Fruit fly (Drosophila melanogaster) whole organism, embryonic: ENCODE data around the gene aos.

ENCODE experiments used
- CG11247 ChIP-seq: fragments of 200-800 bp; sonication (Bioruptor generic); IDR thresholded peaks from 2 replicates; pipeline ENCODE4 v1.3.6; 2022; ENCODE audit warnings: missing biosample characterization, missing genetic modification characterization
- CG11504 ChIP-seq: fragments of 200-800 bp; sonication (Bioruptor generic); optimal IDR thresholded peaks from 3 replicates; lab custom pipeline; 2019; ENCODE audit warnings: missing biosample characterization, mild to moderate bottlenecking, missing genetic modification characterization, moderate library complexity
- CG14014 ChIP-seq: fragments of 200-800 bp; sonication (Bioruptor generic); IDR thresholded peaks from 2 replicates; pipeline ENCODE4 v1.3.6; 2022; ENCODE audit warnings: missing biosample characterization, missing genetic modification characterization
- CG14050 ChIP-seq: fragments of 200-800 bp; sonication (Bioruptor generic); IDR thresholded peaks from 3 replicates; pipeline ENCODE4 v1.3.6; 2022; ENCODE audit warnings: missing biosample characterization, missing genetic modification characterization
- CG15514 ChIP-seq: fragments of 200-800 bp; sonication (Bioruptor generic); optimal IDR thresholded peaks from 3 replicates; lab custom pipeline; 2017; ENCODE audit warnings: missing biosample characterization, missing genetic modification characterization, mild to moderate bottlenecking, moderate library complexity, missing genetic modification reagents
- CG15601 ChIP-seq: fragments of 200-800 bp; sonication (Bioruptor generic); optimal IDR thresholded peaks from 3 replicates; lab custom pipeline; 2019; ENCODE audit warnings: missing biosample characterization, mild to moderate bottlenecking, missing genetic modification characterization, moderate library complexity
- CG16815 ChIP-seq: fragments of 200-800 bp; sonication (Bioruptor generic); optimal IDR thresholded peaks from 3 replicates; lab custom pipeline; 2017; ENCODE audit warnings: missing biosample characterization, mild to moderate bottlenecking, missing genetic modification characterization
- CG17361 ChIP-seq: fragments of 200-800 bp; sonication (Bioruptor generic); IDR thresholded peaks from 3 replicates; pipeline ENCODE4 v1.3.6; 2022; ENCODE audit warnings: missing biosample characterization, missing genetic modification characterization
- CG18262 ChIP-seq: fragments of 200-800 bp; optimal IDR thresholded peaks from 3 replicates; lab custom pipeline; 2019; ENCODE audit warnings: missing biosample characterization, mild to moderate bottlenecking, missing genetic modification characterization, moderate library complexity
- CG1832 ChIP-seq: fragments of 200-800 bp; sonication (Bioruptor generic); optimal IDR thresholded peaks from 2 replicates; lab custom pipeline; 2017; ENCODE audit warnings: missing biosample characterization, mild to moderate bottlenecking, missing genetic modification characterization, inconsistent platforms
- CG2116 ChIP-seq: fragments of 200-800 bp; sonication (Bioruptor generic); optimal IDR thresholded peaks from 3 replicates; lab custom pipeline; 2018; ENCODE audit warnings: missing biosample characterization, mild to moderate bottlenecking, missing genetic modification characterization
- CG2678 ChIP-seq: fragments of 200-800 bp; sonication (Bioruptor generic); optimal IDR thresholded peaks from 3 replicates; lab custom pipeline; 2019; ENCODE audit warnings: missing biosample characterization, mild to moderate bottlenecking, missing genetic modification characterization, moderate library complexity
- CG3065 ChIP-seq: fragments of 200-800 bp; sonication (Bioruptor generic); optimal IDR thresholded peaks from 2 replicates; lab custom pipeline; 2016; ENCODE audit warnings: missing biosample characterization, missing genetic modification characterization
- CG32767 ChIP-seq: fragments of 200-800 bp; sonication (Bioruptor generic); IDR thresholded peaks from 2 replicates; pipeline ENCODE4 v1.3.6; 2022; ENCODE audit warnings: missing biosample characterization, missing genetic modification characterization
- CG32772 ChIP-seq: fragments of 200-800 bp; sonication (Bioruptor generic); IDR thresholded peaks from 2 replicates; pipeline ENCODE4 v1.3.6; 2022; ENCODE audit warnings: missing biosample characterization, missing genetic modification characterization
- CG34376 ChIP-seq: fragments of 200-800 bp; sonication (Bioruptor generic); optimal IDR thresholded peaks from 2 replicates; lab custom pipeline; 2018; ENCODE audit warnings: missing biosample characterization, mild to moderate bottlenecking, missing genetic modification characterization
- CG4328 ChIP-seq: fragments of 200-800 bp; sonication (Bioruptor generic); optimal IDR thresholded peaks from 3 replicates; lab custom pipeline; 2017; ENCODE audit warnings: missing biosample characterization, missing genetic modification reagents, missing genetic modification characterization
- CG4707 ChIP-seq: fragments of 200-800 bp; sonication (Bioruptor generic); optimal IDR thresholded peaks from 2 replicates; lab custom pipeline; 2018; ENCODE audit warnings: missing biosample characterization, mild to moderate bottlenecking, missing genetic modification characterization, moderate library complexity
- CG6854 ChIP-seq: fragments of 200-800 bp; sonication (Bioruptor generic); optimal IDR thresholded peaks from 3 replicates; lab custom pipeline; 2017; ENCODE audit warnings: missing biosample characterization, mild to moderate bottlenecking, missing genetic modification characterization
- CG8478 ChIP-seq: fragments of >200 bp; optimal IDR thresholded peaks from 2 replicates; lab custom pipeline; 2018
- Camta ChIP-seq: fragments of 200-800 bp; sonication (Bioruptor generic); optimal IDR thresholded peaks from 2 replicates; lab custom pipeline; 2016; ENCODE audit warnings: missing biosample characterization, missing genetic modification characterization
- CrebB ChIP-seq: fragments of 200-800 bp; sonication (Bioruptor generic); optimal IDR thresholded peaks from 3 replicates; lab custom pipeline; 2018; ENCODE audit warnings: missing biosample characterization, mild to moderate bottlenecking, missing genetic modification characterization
- Doc2 ChIP-seq: fragments of 200-800 bp; sonication (Bioruptor generic); IDR thresholded peaks from 2 replicates; pipeline ENCODE4 v1.3.6; 2022; ENCODE audit warnings: missing biosample characterization, missing genetic modification characterization
- Hmr ChIP-seq: fragments of 200-800 bp; sonication (Bioruptor generic); optimal IDR thresholded peaks from 3 replicates; lab custom pipeline; 2017; ENCODE audit warnings: mild to moderate bottlenecking, missing biosample characterization, missing genetic modification reagents, missing genetic modification characterization
- Mes4 ChIP-seq: fragments of 200-800 bp; sonication (Bioruptor generic); optimal IDR thresholded peaks from 2 replicates; lab custom pipeline; 2016; ENCODE audit warnings: missing biosample characterization, missing genetic modification characterization
- Neu2 ChIP-seq: fragments of 200-800 bp; sonication (Bioruptor generic); optimal IDR thresholded peaks from 3 replicates; lab custom pipeline; 2016; ENCODE audit warnings: missing biosample characterization, missing genetic modification characterization, borderline replicate concordance
- Six4 ChIP-seq: fragments of 200-800 bp; sonication (Bioruptor generic); optimal IDR thresholded peaks from 2 replicates; lab custom pipeline; 2016; ENCODE audit warnings: missing biosample characterization, missing genetic modification characterization
- Xrp1 ChIP-seq: fragments of 200-800 bp; sonication (Bioruptor generic); IDR thresholded peaks from 2 replicates; pipeline ENCODE4 v1.3.6; 2022; ENCODE audit warnings: missing biosample characterization, missing genetic modification characterization
- az2 ChIP-seq: fragments of 200-800 bp; sonication (Bioruptor generic); optimal IDR thresholded peaks from 3 replicates; lab custom pipeline; 2016; ENCODE audit warnings: missing biosample characterization, missing genetic modification characterization
- bbx ChIP-seq: fragments of 200-800 bp; sonication (Bioruptor generic); IDR thresholded peaks from 2 replicates; pipeline ENCODE4 v1.3.6; 2022; ENCODE audit warnings: missing biosample characterization, missing genetic modification characterization; ENCODE audit not compliant: partially characterized antibody
- bigmax ChIP-seq: fragments of 200-800 bp; sonication (Bioruptor generic); optimal IDR thresholded peaks from 2 replicates; lab custom pipeline; 2018; ENCODE audit warnings: missing biosample characterization, mild to moderate bottlenecking, missing genetic modification characterization
- chn ChIP-seq: fragments of 200-800 bp; sonication (Bioruptor generic); optimal IDR thresholded peaks from 2 replicates; lab custom pipeline; 2016; ENCODE audit warnings: missing biosample characterization, missing genetic modification characterization
- da ChIP-seq: fragments of 200-800 bp; sonication (Bioruptor generic); optimal IDR thresholded peaks from 2 replicates; lab custom pipeline; 2016; ENCODE audit warnings: missing biosample characterization, missing genetic modification characterization
- en ChIP-seq: fragments of 200-800 bp; sonication (Bioruptor generic); optimal IDR thresholded peaks from 2 replicates; lab custom pipeline; 2016; ENCODE audit warnings: missing biosample characterization, missing genetic modification characterization
- fd64A ChIP-seq: fragments of 200-800 bp; sonication (Bioruptor generic); optimal IDR thresholded peaks from 3 replicates; lab custom pipeline; 2018; ENCODE audit warnings: missing biosample characterization, mild to moderate bottlenecking, missing genetic modification characterization
- fd96Cb ChIP-seq: fragments of 200-800 bp; sonication (Bioruptor generic); optimal IDR thresholded peaks from 2 replicates; lab custom pipeline; 2018; ENCODE audit warnings: missing biosample characterization, mild to moderate bottlenecking, missing genetic modification characterization, moderate library complexity
- gsb-n ChIP-seq: fragments of 200-800 bp; sonication (Bioruptor generic); optimal IDR thresholded peaks from 3 replicates; lab custom pipeline; 2018; ENCODE audit warnings: missing biosample characterization, mild to moderate bottlenecking, missing genetic modification characterization
- her ChIP-seq: fragments of 200-800 bp; sonication (Bioruptor generic); optimal IDR thresholded peaks from 2 replicates; lab custom pipeline; 2016; ENCODE audit warnings: missing biosample characterization, missing genetic modification characterization
- hkb ChIP-seq, 2 experiments: fragments of 200-800 bp in 1 of 2; fragments of >200 bp in 1 of 2; sonication (Bioruptor generic) in 1 of 2; IDR thresholded peaks in 1 of 2; optimal IDR thresholded peaks in 1 of 2; 2 replicates each; pipeline versions ENCODE4 v1.3.6 to Lab custom; 2017 to 2022; ENCODE audit warnings: missing biosample characterization in 1 of 2, missing genetic modification characterization in 1 of 2
- hth ChIP-seq: fragments of >200 bp; optimal IDR thresholded peaks from 2 replicates; lab custom pipeline; 2017; ENCODE audit warnings: inconsistent platforms
- jumu ChIP-seq: fragments of 200-800 bp; sonication (Bioruptor generic); optimal IDR thresholded peaks from 3 replicates; lab custom pipeline; 2016; ENCODE audit warnings: missing biosample characterization, missing genetic modification characterization
- mam ChIP-seq: fragments of 200-800 bp; sonication (Bioruptor generic); optimal IDR thresholded peaks from 3 replicates; lab custom pipeline; 2016; ENCODE audit warnings: missing biosample characterization, missing genetic modification characterization
- otp ChIP-seq: fragments of 200-800 bp; sonication (Bioruptor generic); IDR thresholded peaks from 3 replicates; pipeline ENCODE4, ENCODE4 v1.3.6; 2022; ENCODE audit warnings: missing biosample characterization, missing genetic modification characterization
- scrt ChIP-seq: fragments of 200-800 bp; sonication (Bioruptor generic); optimal IDR thresholded peaks from 2 replicates; lab custom pipeline; 2018; ENCODE audit warnings: missing biosample characterization, mild to moderate bottlenecking, missing genetic modification characterization, moderate library complexity
- sens-2 ChIP-seq: fragments of 200-800 bp; sonication (Bioruptor generic); IDR thresholded peaks from 2 replicates; pipeline ENCODE4 v1.3.6; 2022; ENCODE audit warnings: missing biosample characterization, missing genetic modification characterization
- seq ChIP-seq: fragments of 200-800 bp; sonication (Bioruptor generic); IDR thresholded peaks from 2 replicates; pipeline ENCODE4 v1.3.6; 2022; ENCODE audit warnings: missing biosample characterization, missing genetic modification characterization
- so ChIP-seq: fragments of 200-800 bp; sonication (Bioruptor generic); IDR thresholded peaks from 3 replicates; pipeline ENCODE4 v1.3.6; 2022; ENCODE audit warnings: missing biosample characterization, missing genetic modification characterization
- ssp ChIP-seq: fragments of 200-800 bp; sonication (Bioruptor generic); IDR thresholded peaks from 2 replicates; pipeline ENCODE4 v1.3.6; 2022; ENCODE audit warnings: missing biosample characterization, missing genetic modification characterization
- unc-4 ChIP-seq: fragments of 200-800 bp; sonication (Bioruptor generic); IDR thresholded peaks from 2 replicates; pipeline ENCODE4 v1.3.6; 2022; ENCODE audit warnings: missing biosample characterization, missing genetic modification characterization; ENCODE audit not compliant: partially characterized antibody
- wor ChIP-seq: fragments of 200-800 bp; sonication (Bioruptor generic); IDR thresholded peaks from 2 replicates; pipeline ENCODE4 v1.3.6; 2022; ENCODE audit warnings: missing biosample characterization, missing genetic modification characterization

aos gene

DNA sequence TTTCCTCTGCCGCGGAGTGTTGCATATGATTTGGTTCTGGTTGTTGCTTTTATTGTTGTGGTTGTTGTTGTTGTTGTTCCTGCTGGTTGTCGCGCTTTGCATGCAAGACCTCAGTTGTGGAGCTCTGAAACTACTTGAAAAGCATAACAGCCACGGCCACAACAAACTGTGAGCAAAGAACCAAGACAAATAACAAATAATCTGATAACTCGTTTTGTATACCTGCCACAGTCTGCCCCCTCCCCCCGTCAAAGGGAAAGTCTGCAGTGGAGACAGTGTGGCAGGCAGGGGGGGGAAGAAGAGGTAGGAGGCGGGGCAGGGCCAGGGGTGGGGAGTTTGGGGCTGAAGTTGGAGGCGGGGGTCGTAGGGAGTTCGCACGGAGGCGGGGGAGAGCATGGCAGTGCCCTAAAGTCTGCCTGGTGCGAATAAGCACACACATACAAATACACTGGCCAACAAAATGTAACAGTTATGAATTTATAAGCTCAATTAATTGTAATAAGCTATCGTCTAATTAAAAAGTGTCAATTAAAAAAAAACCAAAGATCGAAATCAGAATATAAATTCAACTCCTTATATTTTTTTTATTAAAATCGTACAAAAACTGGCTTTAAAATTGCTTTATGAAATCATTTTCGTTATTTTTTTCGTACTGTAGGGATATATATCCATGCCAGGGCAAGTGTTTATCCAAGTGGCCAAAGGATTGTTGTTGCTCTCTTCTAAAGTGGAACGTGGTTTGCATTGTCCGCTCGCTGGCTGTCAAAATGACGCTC lies 5.2 kb upstream of the aos start (continued):
- TF ChIP-seq CG18262 (tag; lab: Kevin White, UChicago), result peak; percentile 56
- no peak for TF ChIP-seq hkb (optimal IDR thresholded peaks at IDR 0.05; lab: Kevin White, UChicago)
- TF ChIP-seq hkb (GFP tag; IDR thresholded peaks at IDR 0.05; lab: Robert Waterston, UW), result 0 out of 2 replicates have a peak, but pooled peaks have one; percentile 29
- no peak for TF ChIP-seq her
- no peak for TF ChIP-seq CG8478 (lab: Kevin White, UChicago)
- TF ChIP-seq seq (GFP tag; lab: Robert Waterston, UW), result no peak
- no peak for TF ChIP-seq Camta (GFP tag; lab: Kevin White, UChicago)
- TF ChIP-seq bbx, result 0 out of 2 replicates have a peak, but pooled peaks have one; percentile 18
- TF ChIP-seq CG2116, result no peak
- TF ChIP-seq hth, result no peak
- TF ChIP-seq gsb-n, result peak; percentile 34
- TF ChIP-seq unc-4, result no peak
- no peak for TF ChIP-seq CG15601
- TF ChIP-seq CG1832 (GFP tag; lab: Kevin White, UChicago), result no peak
- TF ChIP-seq CG4328 (GFP tag; lab: Kevin White, UChicago), result no peak
- TF ChIP-seq Hmr (GFP tag; lab: Kevin White, UChicago), result no peak
- TF ChIP-seq CG14050 (GFP tag; lab: Robert Waterston, UW), result no peak
- no peak for TF ChIP-seq scrt (GFP tag; lab: Kevin White, UChicago)
- no peak for TF ChIP-seq CG3065
- TF ChIP-seq bigmax (GFP tag; lab: Kevin White, UChicago), result no peak
- TF ChIP-seq CG11247 (GFP tag; lab: Robert Waterston, UW), result no peak
- no peak for TF ChIP-seq Neu2
- TF ChIP-seq CG16815, result peak; percentile 3
- TF ChIP-seq CG14014 (GFP tag; lab: Robert Waterston, UW), result no peak
- TF ChIP-seq sens-2 (GFP tag; lab: Robert Waterston, UW), result no peak
- TF ChIP-seq wor (GFP tag; lab: Robert Waterston, UW), result no peak
- no peak for TF ChIP-seq Six4 (GFP tag; lab: Kevin White, UChicago)
- peak; percentile 54; the same call in 1 of the 3 replicates for TF ChIP-seq otp (GFP tag; lab: Robert Waterston, UW)
- TF ChIP-seq CG11504 (tag; lab: Kevin White, UChicago), result peak; percentile 56
- no peak for TF ChIP-seq CG32767 (GFP tag; lab: Robert Waterston, UW)
- TF ChIP-seq Xrp1 (GFP tag; lab: Robert Waterston, UW), result peak; percentile 46
- TF ChIP-seq so (GFP tag; lab: Robert Waterston, UW), result no peak
- TF ChIP-seq Doc2 (GFP tag; lab: Robert Waterston, UW), result no peak
- TF ChIP-seq ssp, result no peak
- TF ChIP-seq CG2678, result peak; percentile 44
- TF ChIP-seq CG17361 (GFP tag; lab: Robert Waterston, UW), result peak; percentile 64
- TF ChIP-seq Mes4, result no peak
- TF ChIP-seq CrebB (tag; lab: Kevin White, UChicago), result no peak
- no peak for TF ChIP-seq CG34376 (GFP tag; lab: Kevin White, UChicago)
- TF ChIP-seq CG15514 (GFP tag; lab: Kevin White, UChicago), result no peak
- TF ChIP-seq fd64A (GFP tag; lab: Kevin White, UChicago), result no peak
- peak; percentile 53 for TF ChIP-seq fd96Cb
- TF ChIP-seq CG4707, result no peak
- TF ChIP-seq CG32772 (GFP tag; lab: Robert Waterston, UW), result no peak
- TF ChIP-seq en (GFP tag; lab: Kevin White, UChicago), result no peak
- TF ChIP-seq chn (GFP tag; lab: Kevin White, UChicago), result no peak
- TF ChIP-seq mam, result no peak
- TF ChIP-seq az2 (GFP tag; lab: Kevin White, UChicago), result peak; percentile 24
- TF ChIP-seq jumu (GFP tag; lab: Kevin White, UChicago), result no peak
- no peak for TF ChIP-seq da (GFP tag; lab: Kevin White, UChicago)
- TF ChIP-seq CG6854, result no peak
